Fruit fly (Drosophila melanogaster) whole organism, embryonic: Measurements from ENCODE around the gene CG10116.
A peak's percentile ranks its signal among the peaks of the same experiment; 100 is the strongest.

Experiments
- B-H1 ChIP-seq: fragments of 200-800 bp; sonication (Bioruptor generic); IDR thresholded peaks from 3 replicates; pipeline ENCODE4 v1.3.6; 2022; ENCODE audit warnings: missing biosample characterization, missing genetic modification characterization
- C15 ChIP-seq: fragments of 200-800 bp; sonication (Bioruptor generic); IDR thresholded peaks from 3 replicates; pipeline ENCODE4 v1.3.6; 2022; ENCODE audit warnings: missing biosample characterization, missing genetic modification characterization
- CG10209 ChIP-seq: fragments of 200-800 bp; sonication (Bioruptor generic); optimal IDR thresholded peaks from 3 replicates; lab custom pipeline; 2017; ENCODE audit warnings: missing biosample characterization, mild to moderate bottlenecking, missing genetic modification characterization, missing genetic modification reagents
- CG11456 ChIP-seq: fragments of 200-800 bp; sonication (Bioruptor generic); IDR thresholded peaks from 3 replicates; pipeline ENCODE4 v1.3.6; 2022; ENCODE audit warnings: missing biosample characterization, missing genetic modification characterization
- CG11723 ChIP-seq: fragments of 200-800 bp; sonication (Bioruptor generic); optimal IDR thresholded peaks from 2 replicates; lab custom pipeline; 2017; ENCODE audit warnings: missing biosample characterization, mild to moderate bottlenecking, missing genetic modification characterization
- CG12299 ChIP-seq: fragments of 200-800 bp; sonication (Bioruptor generic); optimal IDR thresholded peaks from 2 replicates; lab custom pipeline; 2018; ENCODE audit warnings: missing biosample characterization, mild to moderate bottlenecking, missing genetic modification characterization
- CG1233 ChIP-seq: fragments of 200-800 bp; sonication (Bioruptor generic); optimal IDR thresholded peaks from 4 replicates; lab custom pipeline; 2018; ENCODE audit warnings: missing biosample characterization, mild to moderate bottlenecking, missing genetic modification characterization
- CG13624 ChIP-seq: fragments of 200-800 bp; sonication (Bioruptor generic); optimal IDR thresholded peaks from 2 replicates; lab custom pipeline; 2016; ENCODE audit warnings: missing biosample characterization, missing genetic modification characterization
- CG15269 ChIP-seq: fragments of 200-800 bp; sonication (Bioruptor generic); optimal IDR thresholded peaks from 2 replicates; lab custom pipeline; 2018; ENCODE audit warnings: missing biosample characterization, mild to moderate bottlenecking, missing genetic modification characterization, moderate library complexity
- CG1603 ChIP-seq: fragments of 200-800 bp; sonication (Bioruptor generic); optimal IDR thresholded peaks from 2 replicates; lab custom pipeline; 2019; ENCODE audit warnings: missing biosample characterization, mild to moderate bottlenecking, missing genetic modification characterization, moderate library complexity
- CG17385 ChIP-seq: fragments of 200-800 bp; sonication (Bioruptor generic); optimal IDR thresholded peaks from 3 replicates; lab custom pipeline; 2018; ENCODE audit warnings: missing biosample characterization, mild to moderate bottlenecking, missing genetic modification characterization
- CG2202 ChIP-seq: fragments of 200-800 bp; sonication (Bioruptor generic); optimal IDR thresholded peaks from 2 replicates; lab custom pipeline; 2018; ENCODE audit warnings: missing biosample characterization, mild to moderate bottlenecking, missing genetic modification characterization
- CG30020 ChIP-seq: fragments of 200-800 bp; optimal IDR thresholded peaks from 2 replicates; lab custom pipeline; 2019; ENCODE audit warnings: missing biosample characterization, mild to moderate bottlenecking, missing genetic modification characterization, moderate library complexity
- CG30403 ChIP-seq: fragments of 200-800 bp; sonication (Bioruptor generic); optimal IDR thresholded peaks from 3 replicates; lab custom pipeline; 2016; ENCODE audit warnings: missing biosample characterization, missing genetic modification characterization
- CG33557 ChIP-seq: fragments of 200-800 bp; sonication (Bioruptor generic); optimal IDR thresholded peaks from 2 replicates; lab custom pipeline; 2019; ENCODE audit warnings: missing biosample characterization, mild to moderate bottlenecking, missing genetic modification characterization, moderate library complexity
- CG43689 ChIP-seq: fragments of 200-800 bp; sonication (Bioruptor generic); IDR thresholded peaks from 2 replicates; pipeline ENCODE4 v1.3.6; 2022; ENCODE audit warnings: missing biosample characterization, missing genetic modification characterization
- CG6765 ChIP-seq: fragments of 200-800 bp; sonication (Bioruptor generic); optimal IDR thresholded peaks from 3 replicates; lab custom pipeline; 2017; ENCODE audit warnings: missing biosample characterization, mild to moderate bottlenecking, missing genetic modification characterization
- CG6791 ChIP-seq: fragments of 200-800 bp; sonication (Bioruptor generic); IDR thresholded peaks from 3 replicates; pipeline ENCODE4 v1.3.6; 2022; ENCODE audit warnings: missing biosample characterization, missing genetic modification characterization; ENCODE audit not compliant: partially characterized antibody
- CG7271 ChIP-seq: fragments of 200-800 bp; sonication (Bioruptor generic); optimal IDR thresholded peaks from 2 replicates; lab custom pipeline; 2018; ENCODE audit warnings: missing biosample characterization, mild to moderate bottlenecking, missing genetic modification characterization, moderate library complexity
- CG8765 ChIP-seq: fragments of 200-800 bp; sonication (Bioruptor generic); IDR thresholded peaks from 2 replicates; pipeline ENCODE4 v1.3.6; 2022; ENCODE audit warnings: missing biosample characterization, missing genetic modification characterization
- CG9437 ChIP-seq: fragments of 200-800 bp; sonication (Bioruptor generic); optimal IDR thresholded peaks from 2 replicates; lab custom pipeline; 2018; ENCODE audit warnings: missing biosample characterization, mild to moderate bottlenecking, missing genetic modification characterization
- CG9609 ChIP-seq: fragments of 200-800 bp; sonication (Bioruptor generic); optimal IDR thresholded peaks from 3 replicates; lab custom pipeline; 2016; ENCODE audit warnings: missing biosample characterization, missing genetic modification characterization
- Hr78 ChIP-seq, 2 experiments: fragments of 200-800 bp in 1 of 2; fragments of >200 bp in 1 of 2; sonication (Bioruptor generic) in 1 of 2; optimal IDR thresholded peaks; 2 replicates each; lab custom pipeline; 2017 to 2019; ENCODE audit warnings: missing biosample characterization in 2 of 2, missing genetic modification characterization in 2 of 2, mild to moderate bottlenecking in 1 of 2, moderate library complexity in 1 of 2
- MTF-1 ChIP-seq: fragments of 200-800 bp; sonication (Bioruptor generic); optimal IDR thresholded peaks from 2 replicates; lab custom pipeline; 2018; ENCODE audit warnings: missing biosample characterization, mild to moderate bottlenecking, missing genetic modification characterization, borderline replicate concordance
- Mrtf ChIP-seq: fragments of 200-800 bp; sonication (Bioruptor generic); IDR thresholded peaks from 3 replicates; pipeline ENCODE4 v1.3.6; 2022; ENCODE audit warnings: missing biosample characterization, missing genetic modification characterization
- NC2β ChIP-seq: fragments of 200-800 bp; sonication (Bioruptor generic); optimal IDR thresholded peaks from 2 replicates; lab custom pipeline; 2016; ENCODE audit warnings: missing biosample characterization, missing genetic modification characterization
- Neu2 ChIP-seq: fragments of 200-800 bp; sonication (Bioruptor generic); optimal IDR thresholded peaks from 3 replicates; lab custom pipeline; 2016; ENCODE audit warnings: missing biosample characterization, missing genetic modification characterization, borderline replicate concordance
- Sox100B ChIP-seq: fragments of 200-800 bp; sonication (Bioruptor generic); optimal IDR thresholded peaks from 3 replicates; lab custom pipeline; 2018; ENCODE audit warnings: missing biosample characterization, mild to moderate bottlenecking, missing genetic modification characterization
- Ssrp ChIP-seq: fragments of 200-800 bp; sonication (Bioruptor generic); optimal IDR thresholded peaks from 2 replicates; lab custom pipeline; 2018; ENCODE audit warnings: missing biosample characterization, mild to moderate bottlenecking, missing genetic modification characterization, moderate library complexity
- Vsx1 ChIP-seq: fragments of 200-800 bp; sonication (Bioruptor generic); optimal IDR thresholded peaks from 2 replicates; lab custom pipeline; 2017; ENCODE audit warnings: missing biosample characterization, mild to moderate bottlenecking, missing genetic modification characterization, missing genetic modification reagents
- ac ChIP-seq: fragments of 200-800 bp; sonication (Bioruptor generic); optimal IDR thresholded peaks from 3 replicates; lab custom pipeline; 2017; ENCODE audit warnings: missing biosample characterization, mild to moderate bottlenecking, missing genetic modification characterization
- cad ChIP-seq: fragments of >200 bp; optimal IDR thresholded peaks from 2 replicates; lab custom pipeline; 2017; ENCODE audit warnings: missing biosample characterization, missing genetic modification characterization
- chm ChIP-seq: fragments of 200-800 bp; sonication (Bioruptor generic); IDR thresholded peaks from 2 replicates; pipeline ENCODE4 v1.3.6; 2022; ENCODE audit warnings: missing biosample characterization, missing genetic modification characterization
- crol ChIP-seq: fragments of 200-800 bp; sonication (Bioruptor generic); IDR thresholded peaks from 2 replicates; pipeline ENCODE4 v1.3.6; 2022; ENCODE audit warnings: missing biosample characterization, missing genetic modification characterization
- dysf ChIP-seq: fragments of 200-800 bp; sonication (Bioruptor generic); IDR thresholded peaks from 3 replicates; pipeline ENCODE4 v1.3.6; 2022; ENCODE audit warnings: missing biosample characterization, missing genetic modification characterization
- ems ChIP-seq: fragments of 200-800 bp; sonication (Bioruptor generic); optimal IDR thresholded peaks from 3 replicates; lab custom pipeline; 2016; ENCODE audit warnings: missing biosample characterization, missing genetic modification characterization
- eve ChIP-seq, 2 experiments: fragments of >200 bp; optimal IDR thresholded peaks; 2 replicates each; lab custom pipeline; 2017; ENCODE audit warnings: missing biosample characterization in 2 of 2, missing genetic modification characterization in 2 of 2
- fd3F ChIP-seq: fragments of 200-800 bp; sonication (Bioruptor generic); optimal IDR thresholded peaks from 2 replicates; lab custom pipeline; 2018; ENCODE audit warnings: missing biosample characterization, mild to moderate bottlenecking, missing genetic modification characterization, moderate library complexity
- her ChIP-seq: fragments of 200-800 bp; sonication (Bioruptor generic); optimal IDR thresholded peaks from 2 replicates; lab custom pipeline; 2016; ENCODE audit warnings: missing biosample characterization, missing genetic modification characterization
- jing ChIP-seq: fragments of 200-800 bp; sonication (Bioruptor generic); optimal IDR thresholded peaks from 2 replicates; lab custom pipeline; 2018; ENCODE audit warnings: missing biosample characterization, mild to moderate bottlenecking, missing genetic modification characterization
- kni ChIP-seq: fragments of 200-800 bp; sonication (Bioruptor generic); optimal IDR thresholded peaks from 3 replicates; lab custom pipeline; 2017; ENCODE audit warnings: mild to moderate bottlenecking, missing biosample characterization, missing genetic modification reagents, missing genetic modification characterization
- mam ChIP-seq: fragments of 200-800 bp; sonication (Bioruptor generic); optimal IDR thresholded peaks from 3 replicates; lab custom pipeline; 2016; ENCODE audit warnings: missing biosample characterization, missing genetic modification characterization
- mirr ChIP-seq: fragments of 200-800 bp; sonication (Bioruptor generic); optimal IDR thresholded peaks from 3 replicates; lab custom pipeline; 2018; ENCODE audit warnings: missing biosample characterization, mild to moderate bottlenecking, missing genetic modification characterization
- nmo ChIP-seq: fragments of 200-800 bp; sonication (Bioruptor generic); optimal IDR thresholded peaks from 2 replicates; lab custom pipeline; 2018; ENCODE audit warnings: missing biosample characterization, mild to moderate bottlenecking, missing genetic modification characterization, moderate library complexity
- org-1 ChIP-seq: fragments of 200-800 bp; sonication (Bioruptor generic); optimal IDR thresholded peaks from 2 replicates; lab custom pipeline; 2017; ENCODE audit warnings: missing biosample characterization, missing genetic modification characterization
- slp2 ChIP-seq: fragments of 200-800 bp; sonication (Bioruptor generic); optimal IDR thresholded peaks from 2 replicates; lab custom pipeline; 2016; ENCODE audit warnings: missing biosample characterization, missing genetic modification characterization
- tap ChIP-seq: fragments of 200-800 bp; optimal IDR thresholded peaks from 3 replicates; lab custom pipeline; 2019; ENCODE audit warnings: missing biosample characterization, mild to moderate bottlenecking, missing genetic modification characterization, moderate library complexity
- tio ChIP-seq: fragments of 200-800 bp; sonication (Bioruptor generic); optimal IDR thresholded peaks from 2 replicates; lab custom pipeline; 2017; ENCODE audit warnings: missing biosample characterization, missing genetic modification characterization, inconsistent platforms
- wek ChIP-seq: fragments of 200-800 bp; sonication (Bioruptor generic); optimal IDR thresholded peaks from 3 replicates; lab custom pipeline; 2018; ENCODE audit warnings: missing biosample characterization, mild to moderate bottlenecking, missing genetic modification characterization, moderate library complexity
- wor ChIP-seq: fragments of 200-800 bp; sonication (Bioruptor generic); IDR thresholded peaks from 2 replicates; pipeline ENCODE4 v1.3.6; 2022; ENCODE audit warnings: missing biosample characterization, missing genetic modification characterization

The CG10116 gene

dm6 chr3L:13479609-13480240, 22.7 kb upstream of the CG10116 start (continued):
- TF ChIP-seq wek (GFP tag; lab: Kevin White, UChicago) (no peak), NC2β (GFP tag; lab: Kevin White, UChicago) (no peak), Neu2 (GFP tag; lab: Kevin White, UChicago) (no peak), fd3F (GFP tag; lab: Kevin White, UChicago) (peak; percentile 35), Hr78 (GFP tag; optimal IDR thresholded peaks at IDR 0.05; lab: Kevin White, UChicago) (no peak), tap (tag; lab: Kevin White, UChicago) (no peak), CG2202 (tag; lab: Kevin White, UChicago) (no peak), nmo (GFP tag; lab: Kevin White, UChicago) (peak; percentile 43), mam (GFP tag; lab: Kevin White, UChicago) (peak; percentile 51), org-1 (GFP tag; lab: Kevin White, UChicago) (peak; percentile 5), CG12299 (tag; lab: Kevin White, UChicago) (no peak), Vsx1 (no peak), kni (GFP tag; lab: Kevin White, UChicago) (no peak), ac (GFP tag; lab: Kevin White, UChicago) (no peak), CG11723 (GFP tag; lab: Kevin White, UChicago) (peak; percentile 42), CG6791 (GFP tag; lab: Robert Waterston, UW) (no peak), CG1603 (no peak), tio (no peak), CG43689 (GFP tag; lab: Robert Waterston, UW) (no peak), CG13624 (GFP tag; lab: Kevin White, UChicago) (peak; percentile 39), ems (peak; percentile 25), cad (GFP tag; lab: Kevin White, UChicago) (no peak), CG33557 (GFP tag; lab: Kevin White, UChicago) (no peak), jing (GFP tag; lab: Kevin White, UChicago) (no peak), CG11456 (GFP tag; lab: Robert Waterston, UW) (no peak), CG8765 (GFP tag; lab: Robert Waterston, UW) (no peak), MTF-1 (GFP tag; lab: Kevin White, UChicago) (no peak), CG7271 (tag; lab: Kevin White, UChicago) (no peak), C15 (no peak), Sox100B (peak; percentile 63), CG6765 (GFP tag; lab: Kevin White, UChicago) (peak; percentile 55), Mrtf (no peak), CG17385 (GFP tag; lab: Kevin White, UChicago) (peak; percentile 33), CG9609 (GFP tag; lab: Kevin White, UChicago) (no peak), wor (GFP tag; lab: Robert Waterston, UW) (no peak), CG9437 (GFP tag; lab: Kevin White, UChicago) (peak; percentile 20), crol (GFP tag; lab: Robert Waterston, UW) (no peak), her (peak; percentile 31), slp2 (no peak), CG30020 (no peak), eve (GFP tag; optimal IDR thresholded peaks at IDR 0.05; lab: Kevin White, UChicago) (no peak), Ssrp (tag; lab: Kevin White, UChicago) (peak; percentile 20), CG1233 (peak; percentile 13), CG15269 (tag; lab: Kevin White, UChicago) (peak; percentile 64), dysf (GFP tag; lab: Robert Waterston, UW) (peak; percentile 68; the same call in 2 of the 3 replicates), CG30403 (GFP tag; lab: Kevin White, UChicago) (peak; percentile 55), chm (no peak), CG10209 (GFP tag; lab: Kevin White, UChicago) (peak; percentile 41), B-H1 (GFP tag; lab: Robert Waterston, UW) (no peak), mirr (GFP tag; lab: Kevin White, UChicago) (no peak)
